Worm (Caenorhabditis elegans) whole organism, late embryonic: Measurements from ENCODE around the gene W09D6.4.

ENCODE experiments used
- C08G9.2 ChIP-seq: sonication (generic microtip); optimal IDR thresholded peaks from 2 replicates; lab custom pipeline; 2016; ENCODE audit warnings: mild to moderate bottlenecking, missing genetic modification characterization, moderate library complexity, missing compliant biosample characterization
- F13H6.1 ChIP-seq: sonication (generic microtip); optimal IDR thresholded peaks from 2 replicates; lab custom pipeline; 2016; ENCODE audit warnings: missing genetic modification characterization, missing compliant biosample characterization
- Y22D7AL.16 ChIP-seq: sonication (generic microtip); optimal IDR thresholded peaks from 2 replicates; lab custom pipeline; 2016; ENCODE audit warnings: missing genetic modification characterization, missing compliant biosample characterization
- ama-1 ChIP-seq: fragments of 150-350 bp; optimal IDR thresholded peaks from 2 replicates; lab custom pipeline; 2014
- ceh-14 ChIP-seq: sonication (generic microtip); optimal IDR thresholded peaks from 2 replicates; lab custom pipeline; 2016; ENCODE audit warnings: missing genotype, missing genetic modification characterization, missing compliant biosample characterization
- ceh-18 ChIP-seq: sonication (generic microtip); optimal IDR thresholded peaks from 2 replicates; lab custom pipeline; 2016; ENCODE audit warnings: missing genetic modification characterization, missing compliant biosample characterization
- ceh-22 ChIP-seq: sonication (generic microtip); optimal IDR thresholded peaks from 2 replicates; lab custom pipeline; 2017; ENCODE audit warnings: missing biosample characterization, missing genetic modification characterization
- ceh-30 ChIP-seq: fragments of 150-350 bp; optimal IDR thresholded peaks from 2 replicates; lab custom pipeline; 2014; ENCODE audit warnings: missing biosample characterization, missing genetic modification characterization
- ceh-31 ChIP-seq: sonication (generic microtip); optimal IDR thresholded peaks from 2 replicates; lab custom pipeline; 2016; ENCODE audit warnings: missing genetic modification characterization, missing compliant biosample characterization
- ceh-34 ChIP-seq: sonication (generic microtip); optimal IDR thresholded peaks from 2 replicates; lab custom pipeline; 2016; ENCODE audit warnings: mild to moderate bottlenecking, missing genetic modification characterization, missing compliant biosample characterization
- ceh-48 ChIP-seq: sonication (generic microtip); optimal IDR thresholded peaks from 2 replicates; lab custom pipeline; 2016; ENCODE audit warnings: missing genetic modification characterization, inconsistent platforms, missing compliant biosample characterization
- ceh-6 ChIP-seq: fragments of 200-800 bp; sonication (Bioruptor generic); optimal IDR thresholded peaks from 2 replicates; lab custom pipeline; 2018; ENCODE audit warnings: mild to moderate bottlenecking, missing genetic modification characterization, missing compliant biosample characterization
- ceh-9 ChIP-seq: sonication (generic microtip); optimal IDR thresholded peaks from 2 replicates; lab custom pipeline; 2016; ENCODE audit warnings: mild to moderate bottlenecking, missing genetic modification characterization, inconsistent platforms, missing compliant biosample characterization
- che-1 ChIP-seq: sonication (generic microtip); optimal IDR thresholded peaks from 2 replicates; lab custom pipeline; 2016; ENCODE audit warnings: mild to moderate bottlenecking, missing genetic modification characterization, missing compliant biosample characterization
- dve-1 ChIP-seq: sonication (generic microtip); optimal IDR thresholded peaks from 2 replicates; lab custom pipeline; 2017; ENCODE audit warnings: antibody characterized with exemption, mild to moderate bottlenecking, missing genetic modification characterization, missing compliant biosample characterization
- elt-4 ChIP-seq: sonication (generic microtip); optimal IDR thresholded peaks from 2 replicates; lab custom pipeline; 2016; ENCODE audit warnings: missing genetic modification characterization, missing compliant biosample characterization
- ets-4 ChIP-seq: sonication (generic microtip); optimal IDR thresholded peaks from 2 replicates; lab custom pipeline; 2016; ENCODE audit warnings: missing genetic modification characterization, missing compliant biosample characterization
- eyg-1 ChIP-seq: sonication (generic microtip); optimal IDR thresholded peaks from 2 replicates; lab custom pipeline; 2016; ENCODE audit warnings: missing genotype, missing genetic modification characterization, missing compliant biosample characterization
- fax-1 ChIP-seq: sonication (generic microtip); optimal IDR thresholded peaks from 2 replicates; lab custom pipeline; 2016; ENCODE audit warnings: missing genotype, missing genetic modification characterization, missing compliant biosample characterization
- fkh-10 ChIP-seq: fragments of 150-350 bp; optimal IDR thresholded peaks from 2 replicates; lab custom pipeline; 2014; ENCODE audit warnings: missing biosample characterization, missing genetic modification reagents, missing genetic modification characterization
- fkh-6 ChIP-seq: sonication (generic microtip); optimal IDR thresholded peaks from 2 replicates; lab custom pipeline; 2016; ENCODE audit warnings: missing genetic modification characterization, missing compliant biosample characterization
- gmeb-2 ChIP-seq: sonication (generic microtip); optimal IDR thresholded peaks from 2 replicates; lab custom pipeline; 2016; ENCODE audit warnings: missing genetic modification characterization, inconsistent platforms, missing compliant biosample characterization
- hlh-15 ChIP-seq: sonication (generic microtip); optimal IDR thresholded peaks from 2 replicates; lab custom pipeline; 2016; ENCODE audit warnings: missing genetic modification characterization, missing compliant biosample characterization
- hlh-30 ChIP-seq: sonication (generic microtip); optimal IDR thresholded peaks from 2 replicates; lab custom pipeline; 2017; ENCODE audit warnings: antibody characterized with exemption, missing genetic modification characterization, missing compliant biosample characterization; ENCODE audit not compliant: insufficient read depth
- hlh-6 ChIP-seq: sonication (generic microtip); optimal IDR thresholded peaks from 2 replicates; lab custom pipeline; 2016; ENCODE audit warnings: missing genotype, missing genetic modification characterization, missing compliant biosample characterization
- hlh-8 ChIP-seq: sonication (generic microtip); optimal IDR thresholded peaks from 2 replicates; lab custom pipeline; 2016; ENCODE audit warnings: missing genotype, missing genetic modification characterization, missing compliant biosample characterization
- lin-11 ChIP-seq: fragments of 200-800 bp; sonication (Bioruptor generic); optimal IDR thresholded peaks from 2 replicates; lab custom pipeline; 2018; ENCODE audit warnings: mild to moderate bottlenecking, missing genetic modification characterization, missing compliant biosample characterization
- mec-3 ChIP-seq: sonication (generic microtip); optimal IDR thresholded peaks from 2 replicates; lab custom pipeline; 2016; ENCODE audit warnings: borderline replicate concordance, missing genetic modification characterization, missing compliant biosample characterization
- nfya-1 ChIP-seq: sonication (generic microtip); optimal IDR thresholded peaks from 2 replicates; lab custom pipeline; 2017; ENCODE audit warnings: missing genetic modification characterization, mild to moderate bottlenecking, missing compliant biosample characterization, antibody characterized with exemption, moderate library complexity
- nhr-11 ChIP-seq: fragments of 150-350 bp; optimal IDR thresholded peaks from 2 replicates; lab custom pipeline; 2014; ENCODE audit warnings: missing biosample characterization, missing genetic modification characterization
- npax-4 ChIP-seq: sonication (generic microtip); optimal IDR thresholded peaks from 2 replicates; lab custom pipeline; 2016; ENCODE audit warnings: missing genetic modification characterization, missing compliant biosample characterization
- odd-2 ChIP-seq: sonication (generic microtip); optimal IDR thresholded peaks from 2 replicates; lab custom pipeline; 2017; ENCODE audit warnings: antibody characterized with exemption, mild to moderate bottlenecking, missing genetic modification characterization, missing compliant biosample characterization
- pag-3 ChIP-seq: sonication (generic microtip); optimal IDR thresholded peaks from 2 replicates; lab custom pipeline; 2016; ENCODE audit warnings: missing compliant biosample characterization, missing genetic modification characterization, borderline replicate concordance
- pat-9 ChIP-seq: fragments of 200-800 bp; sonication (Bioruptor generic); optimal IDR thresholded peaks from 2 replicates; lab custom pipeline; 2018; ENCODE audit warnings: mild to moderate bottlenecking, missing genetic modification characterization, moderate library complexity, missing compliant biosample characterization
- pax-1 ChIP-seq: fragments of 150-350 bp; optimal IDR thresholded peaks from 2 replicates; lab custom pipeline; 2014; ENCODE audit warnings: missing biosample characterization, missing genetic modification characterization
- pha-2 ChIP-seq: sonication (generic microtip); optimal IDR thresholded peaks from 2 replicates; lab custom pipeline; 2017; ENCODE audit warnings: mild to moderate bottlenecking, missing genetic modification characterization, missing compliant biosample characterization
- pqm-1 ChIP-seq: sonication (generic microtip); optimal IDR thresholded peaks from 2 replicates; lab custom pipeline; 2016; ENCODE audit warnings: missing genetic modification characterization, missing compliant biosample characterization
- pros-1 ChIP-seq: fragments of 150-350 bp; optimal IDR thresholded peaks from 2 replicates; lab custom pipeline; 2014; ENCODE audit warnings: missing biosample characterization, missing genetic modification reagents, missing genetic modification characterization
- rnt-1 ChIP-seq: sonication (generic microtip); optimal IDR thresholded peaks from 2 replicates; lab custom pipeline; 2016; ENCODE audit warnings: missing genetic modification characterization, missing compliant biosample characterization
- sox-2 ChIP-seq: fragments of 200-800 bp; sonication (Bioruptor generic); IDR thresholded peaks from 2 replicates; pipeline ENCODE4 v1.3.6; 2022; ENCODE audit warnings: missing genetic modification reagents, missing genetic modification characterization, missing compliant biosample characterization
- sox-4 ChIP-seq: sonication (generic microtip); optimal IDR thresholded peaks from 2 replicates; lab custom pipeline; 2017; ENCODE audit warnings: mild to moderate bottlenecking, missing genetic modification characterization, inconsistent platforms, missing compliant biosample characterization
- syd-9 ChIP-seq: sonication (generic microtip); optimal IDR thresholded peaks from 2 replicates; lab custom pipeline; 2016; ENCODE audit warnings: mild to moderate bottlenecking, missing genetic modification characterization, moderate library complexity, missing compliant biosample characterization
- tbx-2 ChIP-seq: sonication (generic microtip); optimal IDR thresholded peaks from 2 replicates; lab custom pipeline; 2016; ENCODE audit warnings: missing genetic modification characterization, missing compliant biosample characterization
- ttx-3 ChIP-seq: sonication (generic microtip); optimal IDR thresholded peaks from 2 replicates; lab custom pipeline; 2016; ENCODE audit warnings: missing genetic modification reagents, missing genetic modification characterization, missing compliant biosample characterization
- unc-55 ChIP-seq: sonication (generic microtip); optimal IDR thresholded peaks from 2 replicates; lab custom pipeline; 2017; ENCODE audit warnings: missing biosample characterization, missing genetic modification reagents, missing genetic modification characterization

W09D6.4 gene

DNA sequence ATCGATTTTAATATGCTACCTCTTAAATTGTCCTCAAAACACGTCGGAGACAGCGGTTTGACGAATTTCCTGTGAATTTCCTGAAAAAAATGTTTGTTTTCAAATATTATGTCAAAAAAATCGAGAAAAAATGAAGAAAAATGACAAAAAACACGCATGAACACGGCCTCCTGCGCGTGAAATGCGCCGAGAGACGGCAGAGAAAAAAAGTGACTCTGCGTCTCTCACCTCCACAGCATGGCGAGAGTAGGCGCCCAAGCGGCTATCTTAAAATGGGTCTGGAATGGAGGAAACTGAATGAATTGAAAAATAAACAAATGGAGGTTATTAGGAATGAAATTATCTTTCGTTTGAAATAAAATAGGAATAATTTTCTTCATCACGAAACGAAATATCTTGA lies 31.2 kb downstream of the W09D6.4 start (continued):
- TF ChIP-seq pha-2 (tag; lab: Kevin White, UChicago) (peak; percentile 15), ceh-18 (tag; lab: Kevin White, UChicago) (no peak), ceh-48 (tag; lab: Kevin White, UChicago) (peak; percentile 21), mec-3 (no peak), lin-11 (tag; lab: Kevin White, UChicago) (no peak), hlh-6 (tag; lab: Kevin White, UChicago) (no peak), hlh-15 (tag; lab: Kevin White, UChicago) (no peak), pax-1 (no peak), gmeb-2 (tag; lab: Kevin White, UChicago) (no peak), ama-1 (lab: Kevin White, UChicago) (no peak), elt-4 (tag; lab: Kevin White, UChicago) (no peak), nfya-1 (peak; percentile 17), odd-2 (tag; lab: Kevin White, UChicago) (no peak), fax-1 (no peak), hlh-8 (tag; lab: Kevin White, UChicago) (no peak), ttx-3 (tag; lab: Kevin White, UChicago) (no peak), ceh-9 (tag; lab: Kevin White, UChicago) (no peak), dve-1 (no peak), ceh-14 (tag; lab: Kevin White, UChicago) (no peak), npax-4 (no peak), nhr-11 (tag; lab: Kevin White, UChicago) (no peak), sox-4 (tag; lab: Kevin White, UChicago) (no peak), fkh-6 (tag; lab: Kevin White, UChicago) (no peak), pros-1 (tag; lab: Kevin White, UChicago) (no peak), syd-9 (no peak)

DNA sequence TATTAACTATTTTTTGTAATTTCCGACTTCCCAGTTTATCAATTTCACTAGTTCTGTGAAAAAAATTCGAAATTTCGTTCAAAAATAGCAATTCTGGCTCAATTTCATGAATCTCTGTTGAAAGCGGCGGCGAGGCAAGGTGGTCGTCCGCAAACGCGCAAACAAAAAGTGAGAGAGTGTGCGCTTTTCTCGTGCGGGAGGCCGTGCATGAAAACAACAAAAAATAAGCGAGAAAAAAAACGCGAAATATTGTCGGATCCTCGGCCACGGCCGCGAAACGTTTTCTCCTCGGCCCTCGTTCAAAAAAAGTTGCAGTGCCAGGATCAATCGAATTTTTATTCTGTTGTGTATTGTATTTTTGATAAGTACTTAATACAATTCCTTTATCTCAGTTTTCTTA lies 33.2 kb downstream of the W09D6.4 start:
- TF ChIP-seq pat-9 (tag; lab: Kevin White, UChicago) (no peak), C08G9.2 (tag; lab: Kevin White, UChicago) (peak; percentile 41), tbx-2 (peak; percentile 42), ceh-31 (tag; lab: Kevin White, UChicago) (peak; percentile 61), ceh-34 (tag; lab: Kevin White, UChicago) (no peak), elt-4 (tag; lab: Kevin White, UChicago) (no peak), Y22D7AL.16 (no peak), pqm-1 (tag; lab: Kevin White, UChicago) (no peak), F13H6.1 (tag; lab: Kevin White, UChicago) (no peak), ceh-9 (tag; lab: Kevin White, UChicago) (no peak), hlh-30 (tag; lab: Kevin White, UChicago) (no peak), npax-4 (no peak), eyg-1 (no peak), ets-4 (tag; lab: Kevin White, UChicago) (peak; percentile 54)

DNA sequence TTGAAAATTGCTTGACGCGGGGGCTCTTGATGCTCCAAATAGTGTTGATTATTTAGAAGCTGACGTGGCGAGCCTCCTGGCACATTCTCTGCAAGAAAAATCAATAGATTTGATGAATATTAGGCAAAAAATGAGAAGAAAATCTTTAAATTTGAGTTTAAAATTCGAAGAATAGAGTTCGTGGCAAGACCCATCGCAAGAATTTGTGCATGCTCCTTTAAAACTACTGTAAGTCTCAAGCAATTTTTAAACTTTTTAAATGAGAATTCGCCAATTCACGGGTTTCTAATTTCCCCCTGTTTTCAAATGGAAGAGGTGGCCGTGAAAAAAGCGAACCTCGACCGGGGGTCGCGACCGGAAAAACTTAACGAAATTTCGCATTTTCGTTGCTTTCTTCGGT lies 34.3 kb downstream of the W09D6.4 start:
- no peak for TF ChIP-seq ceh-6
- TF ChIP-seq eyg-1, result no peak
- no peak for TF ChIP-seq ceh-30 (tag; lab: Kevin White, UChicago)
- no peak for TF ChIP-seq hlh-8 (tag; lab: Kevin White, UChicago)
- TF ChIP-seq odd-2 (tag; lab: Kevin White, UChicago), result no peak
- TF ChIP-seq rnt-1 (tag; lab: Kevin White, UChicago), result no peak
- TF ChIP-seq syd-9, result no peak
- TF ChIP-seq unc-55 (GFP tag; lab: Kevin White, UChicago), result no peak
- no peak for TF ChIP-seq ceh-22 (tag; lab: Kevin White, UChicago)
- TF ChIP-seq fkh-10, result no peak
- TF ChIP-seq pat-9 (tag; lab: Kevin White, UChicago), result no peak
- no peak for TF ChIP-seq che-1 (tag; lab: Kevin White, UChicago)
- no peak for TF ChIP-seq tbx-2
- no peak for TF ChIP-seq sox-2 (GFP tag; lab: Robert Waterston, UW)
- TF ChIP-seq pag-3 (tag; lab: Kevin White, UChicago), result no peak
- no peak for TF ChIP-seq ceh-18 (tag; lab: Kevin White, UChicago)
- no peak for TF ChIP-seq hlh-30 (tag; lab: Kevin White, UChicago)
- no peak for TF ChIP-seq ceh-9 (tag; lab: Kevin White, UChicago)
- TF ChIP-seq pros-1 (tag; lab: Kevin White, UChicago), result no peak
- TF ChIP-seq F13H6.1 (tag; lab: Kevin White, UChicago), result no peak
